Worm (Caenorhabditis elegans) whole organism, early embryonic: ENCODE data around the gene T23B7.3.

ENCODE experiments used
- aly-1 ChIP-seq: sonication (generic microtip); optimal IDR thresholded peaks from 2 replicates; lab custom pipeline; 2016; ENCODE audit warnings: missing genetic modification characterization, missing compliant biosample characterization
- ama-1 ChIP-seq: fragments of 150-350 bp; optimal IDR thresholded peaks from 2 replicates; lab custom pipeline; 2014
- ceh-36 ChIP-seq: sonication (generic microtip); optimal IDR thresholded peaks from 2 replicates; lab custom pipeline; 2016; ENCODE audit warnings: missing genetic modification characterization, inconsistent platforms, missing compliant biosample characterization
- ets-7 ChIP-seq: sonication (generic microtip); optimal IDR thresholded peaks from 2 replicates; lab custom pipeline; 2016; ENCODE audit warnings: missing genotype, missing genetic modification characterization, missing compliant biosample characterization
- hmg-4 ChIP-seq: fragments of 200-800 bp; sonication (Bioruptor generic); optimal IDR thresholded peaks from 2 replicates; lab custom pipeline; 2018; ENCODE audit warnings: mild to moderate bottlenecking, missing genetic modification characterization, missing compliant biosample characterization
- tbx-11 ChIP-seq: fragments of 200-800 bp; sonication (Bioruptor generic); IDR thresholded peaks from 2 replicates; pipeline ENCODE4 v1.3.6; 2022; ENCODE audit warnings: missing genetic modification characterization, missing compliant biosample characterization
- tbx-37 ChIP-seq: fragments of 200-800 bp; sonication (Bioruptor generic); conservative IDR thresholded peaks from 2 replicates; pipeline ENCODE4 v1.3.6; 2022; ENCODE audit warnings: missing genetic modification reagents, missing genetic modification characterization, missing compliant biosample characterization

DNA sequence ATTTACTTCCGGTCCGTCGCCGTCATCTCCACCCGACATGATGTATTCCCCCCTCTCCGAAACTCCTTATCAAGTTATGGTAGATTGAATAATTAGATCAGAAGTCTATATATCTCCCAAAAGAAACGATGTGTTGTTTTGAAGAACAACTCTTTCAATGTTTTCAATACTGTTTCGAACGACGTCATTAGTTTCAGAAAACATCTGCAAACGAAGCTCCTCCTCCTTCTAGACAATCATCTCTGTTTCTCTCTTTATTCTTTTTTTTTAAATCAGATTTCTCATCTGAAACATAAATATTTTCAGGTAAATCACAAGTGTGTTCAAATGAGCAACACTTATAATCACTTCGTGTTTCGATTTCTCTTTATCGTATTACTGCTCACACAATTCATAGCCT is at the start of gene T23B7.3:
- TF ChIP-seq ceh-36 (tag; lab: Kevin White, UChicago), result no peak
- TF ChIP-seq ama-1, result no peak
- no peak for TF ChIP-seq hmg-4 (GFP tag; lab: Kevin White, UChicago)
- TF ChIP-seq tbx-37, result no peak
- no peak for TF ChIP-seq ets-7
- no peak for TF ChIP-seq tbx-11
- no peak for TF ChIP-seq aly-1 (tag; lab: Kevin White, UChicago)
